Worm (Caenorhabditis elegans) whole organism, early embryonic: Measurements from ENCODE around the gene F40E10.5.

Experiments
- B0310.2 ChIP-seq: sonication (generic microtip); optimal IDR thresholded peaks from 2 replicates; lab custom pipeline; 2016; ENCODE audit warnings: mild to moderate bottlenecking, missing genetic modification characterization, missing compliant biosample characterization
- F13C5.2 ChIP-seq: sonication (generic microtip); optimal IDR thresholded peaks from 2 replicates; lab custom pipeline; 2017; ENCODE audit warnings: mild to moderate bottlenecking, missing genetic modification characterization, inconsistent platforms, missing compliant biosample characterization
- aly-1 ChIP-seq: sonication (generic microtip); optimal IDR thresholded peaks from 2 replicates; lab custom pipeline; 2016; ENCODE audit warnings: missing genetic modification characterization, missing compliant biosample characterization
- ama-1 ChIP-seq: fragments of 150-350 bp; optimal IDR thresholded peaks from 2 replicates; lab custom pipeline; 2014
- ceh-13 ChIP-seq: fragments of 200-800 bp; sonication (Bioruptor generic); optimal IDR thresholded peaks from 2 replicates; lab custom pipeline; 2018; ENCODE audit warnings: mild to moderate bottlenecking, missing genetic modification characterization, missing compliant biosample characterization
- ceh-36 ChIP-seq: sonication (generic microtip); optimal IDR thresholded peaks from 2 replicates; lab custom pipeline; 2016; ENCODE audit warnings: missing genetic modification characterization, inconsistent platforms, missing compliant biosample characterization
- ets-7 ChIP-seq: sonication (generic microtip); optimal IDR thresholded peaks from 2 replicates; lab custom pipeline; 2016; ENCODE audit warnings: missing genotype, missing genetic modification characterization, missing compliant biosample characterization
- flt-1 ChIP-seq: fragments of 200-800 bp; sonication (Bioruptor generic); IDR thresholded peaks from 2 replicates; pipeline ENCODE4 v1.3.6; 2022; ENCODE audit warnings: missing genetic modification characterization, missing compliant biosample characterization
- hmbx-1 ChIP-seq: sonication (generic microtip); optimal IDR thresholded peaks from 2 replicates; lab custom pipeline; 2016; ENCODE audit warnings: mild to moderate bottlenecking, missing genetic modification characterization, missing compliant biosample characterization
- hmg-4 ChIP-seq: fragments of 200-800 bp; sonication (Bioruptor generic); optimal IDR thresholded peaks from 2 replicates; lab custom pipeline; 2018; ENCODE audit warnings: mild to moderate bottlenecking, missing genetic modification characterization, missing compliant biosample characterization
- hnd-1 ChIP-seq: sonication (generic microtip); optimal IDR thresholded peaks from 2 replicates; lab custom pipeline; 2016; ENCODE audit warnings: missing genetic modification characterization, missing compliant biosample characterization
- pes-1 ChIP-seq: fragments of 200-800 bp; sonication (Bioruptor generic); IDR thresholded peaks from 2 replicates; pipeline ENCODE4 v1.3.6; 2022; ENCODE audit warnings: missing genetic modification reagents, missing genetic modification characterization, missing compliant biosample characterization
- scrt-1 ChIP-seq: fragments of 200-800 bp; sonication (Bioruptor generic); IDR thresholded peaks from 2 replicates; pipeline ENCODE4 v1.3.6; 2022; ENCODE audit warnings: missing genetic modification characterization, missing compliant biosample characterization
- sea-1 ChIP-seq: fragments of 200-800 bp; sonication (Bioruptor generic); conservative IDR thresholded peaks from 2 replicates; pipeline ENCODE4 v1.3.6; 2022; ENCODE audit warnings: missing genetic modification characterization, missing compliant biosample characterization
- tbx-11 ChIP-seq: fragments of 200-800 bp; sonication (Bioruptor generic); IDR thresholded peaks from 2 replicates; pipeline ENCODE4 v1.3.6; 2022; ENCODE audit warnings: missing genetic modification characterization, missing compliant biosample characterization
- tbx-37 ChIP-seq: fragments of 200-800 bp; sonication (Bioruptor generic); conservative IDR thresholded peaks from 2 replicates; pipeline ENCODE4 v1.3.6; 2022; ENCODE audit warnings: missing genetic modification reagents, missing genetic modification characterization, missing compliant biosample characterization
- tra-4 ChIP-seq: sonication (generic microtip); optimal IDR thresholded peaks from 2 replicates; lab custom pipeline; 2017; ENCODE audit warnings: missing genetic modification characterization, missing compliant biosample characterization

Gene F40E10.5

DNA sequence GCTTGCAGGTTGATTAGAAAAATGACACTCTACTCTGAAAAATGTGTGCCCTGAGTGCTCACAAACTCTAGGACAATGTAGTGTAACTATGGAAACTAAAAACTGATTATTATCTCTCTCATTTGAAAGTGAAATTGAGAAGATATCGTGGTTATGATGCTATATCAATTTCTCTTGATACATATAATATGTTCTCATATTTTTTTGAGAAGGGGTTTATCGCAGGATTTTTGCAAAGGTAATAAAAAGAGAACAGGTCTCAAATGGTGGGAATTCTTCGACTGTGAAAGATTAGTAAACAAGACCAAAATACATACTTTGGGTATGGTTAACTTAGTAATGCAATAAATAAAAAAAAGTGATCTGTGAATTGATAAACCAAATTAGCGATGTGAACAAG, 36.0 kb downstream of the F40E10.5 start:
- no peak for TF ChIP-seq B0310.2 (tag; lab: Kevin White, UChicago)
- TF ChIP-seq pes-1 (GFP tag; lab: Robert Waterston, UW): no peak
- TF ChIP-seq tbx-11 (GFP tag; lab: Robert Waterston, UW): no peak
- TF ChIP-seq ets-7 (tag; lab: Kevin White, UChicago): no peak
- TF ChIP-seq ceh-36 (tag; lab: Kevin White, UChicago): no peak
- no peak for TF ChIP-seq hnd-1
- TF ChIP-seq flt-1 (GFP tag; lab: Robert Waterston, UW): no peak

DNA sequence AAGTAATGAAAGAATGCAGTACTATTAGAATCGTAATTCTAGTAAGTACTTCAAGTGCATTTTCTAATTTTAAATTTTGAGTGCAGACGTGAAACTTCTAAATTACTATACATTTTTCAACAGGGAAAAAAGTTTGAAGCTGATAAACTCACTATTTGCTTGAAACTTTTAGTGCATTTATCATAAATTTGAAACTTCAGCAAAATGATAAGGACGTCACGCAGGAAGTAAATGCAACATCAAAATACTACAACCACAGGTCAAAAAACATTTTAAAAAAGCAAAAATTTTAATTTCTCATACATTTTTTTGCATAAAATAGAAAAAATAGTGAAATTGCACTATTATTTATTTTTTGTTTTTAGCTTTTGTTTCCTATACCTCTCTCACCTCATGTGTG, 37.9 kb downstream of the F40E10.5 start:
- TF ChIP-seq hmbx-1 (tag; lab: Kevin White, UChicago) (no peak), ets-7 (tag; lab: Kevin White, UChicago) (no peak), ceh-36 (tag; lab: Kevin White, UChicago) (no peak), hnd-1 (no peak), flt-1 (GFP tag; lab: Robert Waterston, UW) (no peak), aly-1 (tag; lab: Kevin White, UChicago) (no peak), scrt-1 (GFP tag; lab: Robert Waterston, UW) (no peak), ceh-13 (no peak)

DNA sequence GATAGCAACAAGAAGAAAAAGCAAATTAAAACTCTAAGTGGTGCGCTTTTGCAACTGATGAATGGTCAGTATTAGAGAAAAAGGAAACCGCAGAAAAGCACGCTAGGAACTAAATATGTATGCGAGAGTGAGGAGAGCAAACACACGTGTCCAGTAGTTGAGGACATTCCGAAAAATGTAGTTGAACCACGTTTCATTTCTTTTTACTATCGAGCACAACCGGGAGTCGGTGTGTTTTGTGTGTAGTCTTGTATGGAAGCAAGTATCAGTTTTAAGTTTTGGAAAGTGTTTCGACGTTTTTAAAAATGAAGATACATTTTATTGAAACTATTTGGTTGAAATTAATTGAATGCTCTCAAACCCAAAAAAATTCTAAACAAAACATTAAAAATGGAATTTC, 38.4 kb downstream of the F40E10.5 start, which contains the start of gene C05G5.1:
Gene C05G5.1, minus strand, starts transcription at position 101 of the 400 bp plus-strand sequence.
- TF ChIP-seq pes-1 (GFP tag; lab: Robert Waterston, UW) (no peak), ceh-13 (no peak), aly-1 (tag; lab: Kevin White, UChicago) (no peak), ama-1 (no peak), sea-1 (no peak), scrt-1 (GFP tag; lab: Robert Waterston, UW) (no peak), F13C5.2 (tag; lab: Kevin White, UChicago) (no peak), hnd-1 (no peak), flt-1 (GFP tag; lab: Robert Waterston, UW) (no peak), tbx-11 (GFP tag; lab: Robert Waterston, UW) (no peak), hmg-4 (no peak)

DNA sequence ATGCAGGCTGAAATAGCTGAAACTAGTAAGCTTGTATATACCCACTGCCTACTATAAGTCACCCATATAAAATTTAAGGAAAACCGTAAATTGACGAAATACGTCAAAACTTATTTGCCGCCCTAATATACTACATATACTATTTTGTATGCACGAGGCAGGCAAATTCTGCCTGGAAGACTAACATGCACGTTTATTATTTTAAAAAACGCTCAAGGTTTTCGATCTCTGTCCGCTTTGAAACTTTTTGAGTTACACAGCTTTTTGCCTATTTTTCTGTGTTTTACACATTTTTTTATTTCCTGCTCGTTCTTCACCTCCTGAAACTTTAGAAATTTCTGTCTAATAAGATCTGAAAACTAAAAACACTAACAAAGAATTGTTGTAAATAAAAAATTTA, 41.6 kb downstream of the F40E10.5 start:
- TF ChIP-seq B0310.2 (tag; lab: Kevin White, UChicago): no peak
- no peak for TF ChIP-seq flt-1 (GFP tag; lab: Robert Waterston, UW)
- no peak for TF ChIP-seq tbx-37 (GFP tag; lab: Robert Waterston, UW)
- TF ChIP-seq tra-4 (tag; lab: Kevin White, UChicago): no peak
- no peak for TF ChIP-seq sea-1
- no peak for TF ChIP-seq ceh-13
- no peak for TF ChIP-seq ets-7 (tag; lab: Kevin White, UChicago)
- TF ChIP-seq scrt-1 (GFP tag; lab: Robert Waterston, UW): no peak
- TF ChIP-seq hnd-1: no peak
- TF ChIP-seq F13C5.2 (tag; lab: Kevin White, UChicago): no peak
- TF ChIP-seq ceh-36 (tag; lab: Kevin White, UChicago): no peak
- no peak for TF ChIP-seq pes-1 (GFP tag; lab: Robert Waterston, UW)

DNA sequence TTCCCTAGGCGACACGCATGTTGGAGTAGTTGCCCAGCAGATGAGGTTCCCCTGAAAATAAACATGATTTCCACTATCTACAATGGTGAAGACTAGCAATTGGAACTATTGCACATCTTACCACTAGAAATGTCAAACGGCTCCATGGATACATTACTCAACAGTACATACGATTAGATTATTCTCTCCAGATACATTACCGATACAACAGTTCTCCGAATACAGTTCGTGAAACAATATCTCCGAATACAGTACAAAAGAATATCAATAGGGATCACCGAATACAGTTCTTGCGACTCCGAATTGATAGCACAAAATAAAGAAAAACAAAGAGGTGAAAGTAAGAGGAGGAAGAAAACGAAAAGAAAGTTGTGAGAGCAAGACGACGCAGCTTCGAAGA, 42.2 kb downstream of the F40E10.5 start, which contains the start of gene C05G5.7:
Gene C05G5.7, minus strand, starts transcription at position 1 of the 400 bp plus-strand sequence.
- TF ChIP-seq tbx-11 (GFP tag; lab: Robert Waterston, UW) (no peak), pes-1 (GFP tag; lab: Robert Waterston, UW) (no peak), aly-1 (tag; lab: Kevin White, UChicago) (no peak), ama-1 (no peak), sea-1 (no peak), tbx-37 (GFP tag; lab: Robert Waterston, UW) (no peak), flt-1 (GFP tag; lab: Robert Waterston, UW) (no peak), ceh-13 (no peak)

DNA sequence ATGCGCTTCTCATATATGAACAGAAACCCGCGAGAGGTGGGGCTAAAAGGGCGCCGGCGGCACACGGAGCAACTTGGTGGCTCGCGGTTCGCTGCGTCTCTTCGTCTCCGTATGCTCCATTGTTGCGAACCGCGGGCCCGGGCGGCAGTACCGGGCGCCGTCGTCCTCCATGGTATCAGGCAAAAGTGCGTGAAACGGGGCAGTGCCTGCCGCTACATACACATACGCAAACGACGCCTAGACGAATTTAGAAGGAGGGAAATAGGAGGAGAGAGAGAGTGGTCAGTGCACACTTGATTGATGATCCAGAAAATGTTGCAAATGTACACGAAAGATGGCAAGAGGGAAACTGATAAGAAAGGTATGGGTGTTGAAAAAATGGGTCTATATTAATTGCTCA, 42.9 kb downstream of the F40E10.5 start:
- no peak for TF ChIP-seq sea-1
- no peak for TF ChIP-seq F13C5.2 (tag; lab: Kevin White, UChicago)
- no peak for TF ChIP-seq scrt-1 (GFP tag; lab: Robert Waterston, UW)
- TF ChIP-seq hmg-4: no peak
- no peak for TF ChIP-seq pes-1 (GFP tag; lab: Robert Waterston, UW)
- TF ChIP-seq flt-1 (GFP tag; lab: Robert Waterston, UW): no peak
- no peak for TF ChIP-seq aly-1 (tag; lab: Kevin White, UChicago)
- no peak for TF ChIP-seq ama-1

DNA sequence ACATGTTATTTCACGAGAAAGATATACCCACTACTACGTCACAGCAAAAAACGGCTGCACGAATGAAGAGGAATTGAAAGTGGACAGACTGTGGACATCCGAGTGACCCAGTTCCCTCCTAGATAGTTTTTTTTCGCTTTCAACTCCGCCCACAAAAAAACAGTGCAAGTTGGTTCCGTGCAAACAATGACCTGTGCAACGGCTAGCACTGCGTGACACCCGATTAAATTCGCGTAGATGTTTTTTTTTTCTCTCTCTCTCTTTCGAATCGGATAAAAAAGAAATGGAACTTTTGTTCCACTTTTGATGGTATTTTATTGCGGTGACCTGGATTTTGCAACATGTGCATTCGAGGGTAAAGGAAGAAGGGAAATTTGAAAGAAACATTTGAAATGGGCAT, 43.6 kb downstream of the F40E10.5 start:
- no peak for TF ChIP-seq scrt-1 (GFP tag; lab: Robert Waterston, UW)

DNA sequence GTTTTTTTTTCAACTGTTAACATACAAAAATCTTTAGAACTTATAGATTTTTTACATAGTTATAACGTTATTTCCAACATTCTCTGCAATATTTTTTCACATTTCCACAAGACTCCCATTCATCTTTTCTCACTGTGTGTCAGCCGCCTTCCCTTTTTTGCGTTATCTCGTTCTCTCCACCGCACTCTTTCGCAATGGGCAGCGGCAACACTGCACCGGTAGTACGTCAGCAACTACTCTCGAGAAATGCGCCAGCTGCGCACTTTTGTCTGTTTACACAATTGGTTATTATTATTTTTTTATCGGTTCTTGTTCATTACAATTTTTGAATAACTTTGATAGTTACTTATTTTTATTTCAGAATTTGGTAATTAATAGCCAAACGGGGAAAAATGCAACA, 45.4 kb downstream of the F40E10.5 start, which contains the start of gene C05G5.2:
Gene C05G5.2, plus strand, starts transcription at position 356 of the 400 bp plus-strand sequence.
- no peak for TF ChIP-seq B0310.2 (tag; lab: Kevin White, UChicago)
- TF ChIP-seq tbx-11 (GFP tag; lab: Robert Waterston, UW): no peak
- TF ChIP-seq tbx-37 (GFP tag; lab: Robert Waterston, UW): 0 out of 2 replicates have a peak, but pooled peaks have one; percentile 6
- no peak for TF ChIP-seq tra-4 (tag; lab: Kevin White, UChicago)
- TF ChIP-seq ceh-36 (tag; lab: Kevin White, UChicago): no peak
- no peak for TF ChIP-seq scrt-1 (GFP tag; lab: Robert Waterston, UW)
- no peak for TF ChIP-seq ama-1
- peak; percentile 33 for TF ChIP-seq hmbx-1 (tag; lab: Kevin White, UChicago)
- TF ChIP-seq hmg-4: no peak
- TF ChIP-seq ets-7 (tag; lab: Kevin White, UChicago): no peak
- TF ChIP-seq flt-1 (GFP tag; lab: Robert Waterston, UW): no peak
- TF ChIP-seq pes-1 (GFP tag; lab: Robert Waterston, UW): peak; percentile 24; the same call in 1 of the 2 replicates
- peak; percentile 57 for TF ChIP-seq F13C5.2 (tag; lab: Kevin White, UChicago)
- no peak for TF ChIP-seq hnd-1
- TF ChIP-seq ceh-13: no peak
- 0 out of 2 replicates have a peak, but pooled peaks have one; percentile 35 for TF ChIP-seq sea-1
- no peak for TF ChIP-seq aly-1 (tag; lab: Kevin White, UChicago)
